Worm (Caenorhabditis elegans): ENCODE results near the gene dnj-16.

DNA sequence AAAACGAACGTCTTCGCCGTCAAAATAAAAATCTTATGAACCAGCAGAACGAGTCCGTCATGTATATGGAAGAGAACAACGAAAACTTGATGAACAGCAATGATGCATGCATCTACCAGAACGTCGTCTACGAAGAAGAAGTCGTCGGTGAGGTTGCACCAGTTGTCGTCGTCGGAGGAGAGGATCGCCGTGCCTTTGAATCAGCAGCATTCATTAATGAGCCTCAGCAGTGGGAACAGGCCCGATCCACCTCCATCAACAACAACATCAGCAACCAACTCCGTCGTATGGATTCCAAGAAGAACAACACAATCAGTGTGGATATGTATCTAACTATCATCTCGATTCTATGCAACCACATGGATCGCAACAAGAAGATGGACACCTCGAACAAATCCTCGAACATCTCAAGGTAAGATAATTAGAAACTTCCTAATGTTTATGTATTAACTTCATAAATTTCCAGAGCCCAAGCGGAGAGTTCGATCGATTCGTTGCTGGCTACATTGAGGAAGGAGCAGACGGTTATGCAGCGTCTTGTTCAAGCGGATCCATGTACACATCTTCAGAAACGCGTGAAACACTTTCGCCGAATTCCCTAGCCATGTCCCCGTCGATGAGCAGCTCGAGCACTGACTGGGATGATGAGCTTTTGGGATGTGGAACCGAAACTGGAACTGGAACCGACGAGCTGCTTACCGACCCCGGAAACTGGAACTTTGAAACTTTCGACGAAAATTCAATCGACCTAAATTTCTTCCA, 3.6 kb downstream of the dnj-16 start:
- TF ChIP-seq pax-3 (tag; optimal IDR thresholded peaks at IDR 0.05) (no peak), nhr-77 (tag; optimal IDR thresholded peaks at IDR 0.05) (no peak), skn-1 (tag; optimal IDR thresholded peaks at IDR 0.05) (no peak), lsy-2 (tag; optimal IDR thresholded peaks at IDR 0.05) (no peak), aly-2 (tag; optimal IDR thresholded peaks at IDR 0.05) (no peak)
